Fruit fly (Drosophila melanogaster): ENCODE results near the gene PGRP-SB2.

PGRP-SB2 gene

DNA sequence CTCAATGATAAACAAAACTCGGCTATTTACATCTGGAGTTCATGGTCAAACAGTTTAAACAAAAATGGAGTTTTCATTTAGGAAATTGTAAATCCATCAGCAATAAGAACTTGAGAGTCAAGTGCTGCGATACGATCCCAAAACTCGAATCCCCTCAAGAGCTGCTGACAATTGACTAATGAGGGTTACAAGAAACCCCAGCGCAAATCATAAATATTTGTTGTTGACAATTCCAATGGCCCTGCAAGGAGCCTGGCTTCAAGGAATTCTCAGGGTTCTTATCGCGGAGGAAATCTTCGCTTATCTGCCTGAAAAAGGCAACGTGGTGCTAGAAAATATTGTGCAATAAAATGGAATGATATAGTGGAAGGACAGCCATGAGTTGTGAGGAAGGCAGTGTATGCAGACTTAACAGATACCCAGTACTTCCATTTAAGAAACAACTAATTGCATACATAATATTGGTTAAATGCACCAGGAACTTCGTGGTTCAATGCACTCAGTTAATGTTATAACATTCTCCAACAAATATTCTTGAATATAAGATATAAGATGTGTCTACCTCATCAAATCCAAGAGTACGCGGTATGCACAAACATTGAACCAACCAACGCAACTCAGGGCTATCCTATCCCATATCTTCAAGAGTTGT lies 41.8 kb downstream of the PGRP-SB2 start (continued):
- TF ChIP-seq ara (GFP tag; IDR thresholded peaks at IDR 0.05) (peak; percentile 52; the same call in 1 of the 2 replicates), CG7963 (GFP tag; IDR thresholded peaks at IDR 0.05; ENCODE audit: partially characterized antibody) (no peak), tap (tag; optimal IDR thresholded peaks at IDR 0.05) (peak; percentile 19), CG12071 (GFP tag; optimal IDR thresholded peaks at IDR 0.05) (no peak), CG11398 (GFP tag; optimal IDR thresholded peaks at IDR 0.05) (no peak), CG2712 (tag; optimal IDR thresholded peaks at IDR 0.05) (peak; percentile 74), CG32772 (GFP tag; IDR thresholded peaks at IDR 0.05) (no peak), BtbVII (GFP tag; optimal IDR thresholded peaks at IDR 0.05) (no peak), Drgx (GFP tag; IDR thresholded peaks at IDR 0.05) (no peak), Deaf1 (tag; optimal IDR thresholded peaks at IDR 0.05) (no peak), Ssrp (tag; optimal IDR thresholded peaks at IDR 0.05) (peak; percentile 27), CG6854 (GFP tag; optimal IDR thresholded peaks at IDR 0.05) (no peak), CG34422 (GFP tag; IDR thresholded peaks at IDR 0.05) (no peak), pfk (GFP tag; optimal IDR thresholded peaks at IDR 0.05) (no peak), zfh1 (GFP tag; IDR thresholded peaks at IDR 0.05) (peak; percentile 63; the same call in 2 of the 3 replicates), Sry-β (GFP tag; optimal IDR thresholded peaks at IDR 0.05) (no peak), Max (GFP tag; optimal IDR thresholded peaks at IDR 0.05) (peak; percentile 2), CG14860 (GFP tag; IDR thresholded peaks at IDR 0.05; ENCODE audit: partially characterized antibody) (peak; percentile 53; the same call in 2 of the 3 replicates), Side (GFP tag; optimal IDR thresholded peaks at IDR 0.05) (no peak), pum (GFP tag; optimal IDR thresholded peaks at IDR 0.05) (peak; percentile 39), vvl (GFP tag; IDR thresholded peaks at IDR 0.05) (peak; percentile 49; the same call in 1 of the 2 replicates), wek (GFP tag; optimal IDR thresholded peaks at IDR 0.05) (no peak), dimm (GFP tag; IDR thresholded peaks at IDR 0.05) (no peak), CG18619 (GFP tag; optimal IDR thresholded peaks at IDR 0.05) (no peak), Gsc (GFP tag; IDR thresholded peaks at IDR 0.05) (no peak), CG18476 (GFP tag; optimal IDR thresholded peaks at IDR 0.05) (no peak), Bdp1 (GFP tag; optimal IDR thresholded peaks at IDR 0.05) (no peak), Lpt (GFP tag; optimal IDR thresholded peaks at IDR 0.05) (no peak), CG9215 (GFP tag; IDR thresholded peaks at IDR 0.05) (no peak), croc (GFP tag; conservative IDR thresholded peaks at IDR 0.05) (peak; percentile 32; the same call in 1 of the 3 replicates), Fer1 (GFP tag; optimal IDR thresholded peaks at IDR 0.05) (no peak), aop (GFP tag; IDR thresholded peaks at IDR 0.05) (no peak), slbo (GFP tag; IDR thresholded peaks at IDR 0.05) (peak; percentile 9; the same call in 1 of the 2 replicates), CG13287 (GFP tag; IDR thresholded peaks at IDR 0.05; ENCODE audit: partially characterized antibody) (no peak), CG13424 (tag; optimal IDR thresholded peaks at IDR 0.05) (peak; percentile 4), CG10147 (GFP tag; optimal IDR thresholded peaks at IDR 0.05) (no peak), cato (GFP tag; optimal IDR thresholded peaks at IDR 0.05; ENCODE audit: borderline replicate concordance) (no peak), seq (GFP tag; IDR thresholded peaks at IDR 0.05) (no peak), br (optimal IDR thresholded peaks at IDR 0.05) (no peak), dm (GFP tag; optimal IDR thresholded peaks at IDR 0.05) (no peak), Six4 (GFP tag; optimal IDR thresholded peaks at IDR 0.05) (no peak), sim (GFP tag; IDR thresholded peaks at IDR 0.05) (no peak), CG4404 (GFP tag; IDR thresholded peaks at IDR 0.05) (peak; percentile 79), Ptx1 (GFP tag; IDR thresholded peaks at IDR 0.05) (peak; percentile 55), CG13775 (GFP tag; optimal IDR thresholded peaks at IDR 0.05) (peak; percentile 15), bab2 (GFP tag; optimal IDR thresholded peaks at IDR 0.05) (peak; percentile 23), CG12155 (GFP tag; optimal IDR thresholded peaks at IDR 0.05) (no peak), ewg (GFP tag; optimal IDR thresholded peaks at IDR 0.05) (peak; percentile 13), CG1832 (GFP tag; optimal IDR thresholded peaks at IDR 0.05) (no peak), ap (GFP tag; IDR thresholded peaks at IDR 0.05) (0 out of 2 replicates have a peak, but pooled peaks have one; percentile 24), NfI (GFP tag; optimal IDR thresholded peaks at IDR 0.05) (no peak)
